Worm (Caenorhabditis elegans) whole organism, L1 larva: ENCODE measurements around the gene R01E6.7.

Source experiments
- aha-1 ChIP-seq: fragments of 150-350 bp; optimal IDR thresholded peaks from 2 replicates; lab custom pipeline; 2014; ENCODE audit warnings: missing biosample characterization, missing genetic modification characterization
- ceh-90 ChIP-seq: sonication (generic microtip); optimal IDR thresholded peaks from 2 replicates; lab custom pipeline; 2016; ENCODE audit warnings: missing genetic modification characterization, missing compliant biosample characterization
- dpl-1 ChIP-seq, 3 experiments: fragments of 150-350 bp in 2 of 3; sonication (generic microtip) in 1 of 3; optimal IDR thresholded peaks; 2 replicates each; lab custom pipeline; 2014 to 2017; ENCODE audit warnings: missing biosample characterization in 3 of 3, missing genetic modification characterization in 3 of 3, missing genetic modification reagents in 3 of 3
- lin-39 ChIP-seq: fragments of 150-350 bp; optimal IDR thresholded peaks from 2 replicates; lab custom pipeline; 2014; ENCODE audit warnings: missing biosample characterization, missing genetic modification reagents, missing genetic modification characterization
- nhr-84 ChIP-seq: sonication (generic microtip); optimal IDR thresholded peaks from 2 replicates; lab custom pipeline; 2017; ENCODE audit warnings: missing biosample characterization, missing genetic modification characterization
- snpc-4 ChIP-seq: fragments of 150-350 bp; optimal IDR thresholded peaks from 2 replicates; lab custom pipeline; 2014; ENCODE audit warnings: missing biosample characterization, missing genetic modification characterization
- unc-62 ChIP-seq: fragments of 150-350 bp; optimal IDR thresholded peaks from 2 replicates; lab custom pipeline; 2014; ENCODE audit warnings: missing biosample characterization, missing genetic modification reagents, missing genetic modification characterization
- unc-86 ChIP-seq: sonication (generic microtip); optimal IDR thresholded peaks from 2 replicates; lab custom pipeline; 2016; ENCODE audit warnings: missing genetic modification characterization, missing compliant biosample characterization
- ztf-11 ChIP-seq, 2 experiments: sonication (generic microtip); optimal IDR thresholded peaks; 2 replicates each; lab custom pipeline; 2016 to 2017; ENCODE audit warnings: missing genetic modification characterization in 2 of 2, missing biosample characterization in 1 of 2, missing compliant biosample characterization in 1 of 2

- no peak for TF ChIP-seq unc-86 (tag; lab: Kevin White, UChicago)
- TF ChIP-seq dpl-1 (GFP tag; optimal IDR thresholded peaks at IDR 0.05; lab: Kevin White, UChicago): no peak
- TF ChIP-seq unc-62 (GFP tag; lab: Kevin White, UChicago): no peak
- TF ChIP-seq nhr-84 (tag; lab: Kevin White, UChicago): no peak
- no peak for TF ChIP-seq ceh-90 (tag; lab: Kevin White, UChicago)
- TF ChIP-seq lin-39: no peak
- no peak for TF ChIP-seq snpc-4
- no peak for TF ChIP-seq aha-1 (tag; lab: Kevin White, UChicago)
- no peak for TF ChIP-seq ztf-11 (tag; optimal IDR thresholded peaks at IDR 0.05; lab: Kevin White, UChicago)
Measured at ce11 chrX:13556066-13556465, 13.7 kb downstream of the R01E6.7 start, which contains the start of gene glb-20.
